Fruit fly (Drosophila melanogaster) whole organism, embryonic: ENCODE measurements around the gene CG43915.

ENCODE experiments used
- Aef1 ChIP-seq: fragments of 200-800 bp; sonication (Bioruptor generic); IDR thresholded peaks from 3 replicates; pipeline ENCODE4 v1.3.6; 2022; ENCODE audit warnings: missing biosample characterization, missing genetic modification characterization
- Bdp1 ChIP-seq: fragments of 200-800 bp; sonication (Bioruptor generic); optimal IDR thresholded peaks from 3 replicates; lab custom pipeline; 2016; ENCODE audit warnings: missing biosample characterization, missing genetic modification characterization
- CG10267 ChIP-seq: fragments of 200-800 bp; sonication (Bioruptor generic); optimal IDR thresholded peaks from 2 replicates; lab custom pipeline; 2018; ENCODE audit warnings: missing biosample characterization, mild to moderate bottlenecking, missing genetic modification characterization, moderate library complexity
- CG10321 ChIP-seq: fragments of 200-800 bp; sonication (Bioruptor generic); IDR thresholded peaks from 2 replicates; pipeline ENCODE4 v1.3.6; 2022; ENCODE audit warnings: missing biosample characterization, missing genetic modification characterization
- CG14014 ChIP-seq: fragments of 200-800 bp; sonication (Bioruptor generic); IDR thresholded peaks from 2 replicates; pipeline ENCODE4 v1.3.6; 2022; ENCODE audit warnings: missing biosample characterization, missing genetic modification characterization
- CG14441 ChIP-seq: fragments of 200-800 bp; sonication (Bioruptor generic); IDR thresholded peaks from 2 replicates; pipeline ENCODE4 v1.3.6; 2022; ENCODE audit warnings: missing biosample characterization, missing genetic modification characterization
- CG14710 ChIP-seq: fragments of 200-800 bp; sonication (Bioruptor generic); optimal IDR thresholded peaks from 3 replicates; lab custom pipeline; 2019; ENCODE audit warnings: missing biosample characterization, mild to moderate bottlenecking, missing genetic modification characterization, moderate library complexity
- CG15479 ChIP-seq: fragments of 200-800 bp; sonication (Bioruptor generic); optimal IDR thresholded peaks from 3 replicates; lab custom pipeline; 2019; ENCODE audit warnings: missing biosample characterization, mild to moderate bottlenecking, missing genetic modification characterization, moderate library complexity
- CG30020 ChIP-seq: fragments of 200-800 bp; optimal IDR thresholded peaks from 2 replicates; lab custom pipeline; 2019; ENCODE audit warnings: missing biosample characterization, mild to moderate bottlenecking, missing genetic modification characterization, moderate library complexity
- CG31441 ChIP-seq: fragments of 200-800 bp; sonication (Bioruptor generic); IDR thresholded peaks from 2 replicates; pipeline ENCODE4 v1.3.6; 2022; ENCODE audit warnings: missing biosample characterization, missing genetic modification characterization
- CG33213 ChIP-seq: fragments of 200-800 bp; sonication (Bioruptor generic); optimal IDR thresholded peaks from 3 replicates; lab custom pipeline; 2016; ENCODE audit warnings: missing biosample characterization, missing genetic modification characterization
- CG3407 ChIP-seq: fragments of 200-800 bp; sonication (Bioruptor generic); optimal IDR thresholded peaks from 2 replicates; lab custom pipeline; 2018; ENCODE audit warnings: missing biosample characterization, mild to moderate bottlenecking, missing genetic modification characterization
- CG3847 ChIP-seq: fragments of 200-800 bp; sonication (Bioruptor generic); IDR thresholded peaks from 2 replicates; pipeline ENCODE4 v1.3.6; 2022; ENCODE audit warnings: missing biosample characterization, missing genetic modification characterization
- CG3995 ChIP-seq: fragments of 200-800 bp; sonication (Bioruptor generic); optimal IDR thresholded peaks from 3 replicates; lab custom pipeline; 2016; ENCODE audit warnings: missing biosample characterization, missing genetic modification characterization
- CG4820 ChIP-seq: fragments of 200-800 bp; sonication (Bioruptor generic); optimal IDR thresholded peaks from 3 replicates; lab custom pipeline; 2016; ENCODE audit warnings: missing biosample characterization, missing genetic modification characterization
- CG7271 ChIP-seq: fragments of 200-800 bp; sonication (Bioruptor generic); optimal IDR thresholded peaks from 2 replicates; lab custom pipeline; 2018; ENCODE audit warnings: missing biosample characterization, mild to moderate bottlenecking, missing genetic modification characterization, moderate library complexity
- CG7357 ChIP-seq: fragments of 200-800 bp; sonication (Bioruptor generic); IDR thresholded peaks from 3 replicates; pipeline ENCODE4 v1.3.6; 2022; ENCODE audit warnings: missing biosample characterization, missing genetic modification characterization
- CG7928 ChIP-seq: fragments of 200-800 bp; sonication (Bioruptor generic); optimal IDR thresholded peaks from 2 replicates; lab custom pipeline; 2017; ENCODE audit warnings: missing biosample characterization, mild to moderate bottlenecking, missing genetic modification characterization
- CG9727 ChIP-seq: fragments of 200-800 bp; sonication (Bioruptor generic); optimal IDR thresholded peaks from 3 replicates; lab custom pipeline; 2017; ENCODE audit warnings: missing biosample characterization, mild to moderate bottlenecking, missing genetic modification characterization
- Camta ChIP-seq: fragments of 200-800 bp; sonication (Bioruptor generic); optimal IDR thresholded peaks from 2 replicates; lab custom pipeline; 2016; ENCODE audit warnings: missing biosample characterization, missing genetic modification characterization
- D19B ChIP-seq: fragments of 200-800 bp; sonication (Bioruptor generic); optimal IDR thresholded peaks from 2 replicates; lab custom pipeline; 2017; ENCODE audit warnings: missing biosample characterization, mild to moderate bottlenecking, missing genetic modification characterization
- Dad ChIP-seq: fragments of 200-800 bp; sonication (Bioruptor generic); optimal IDR thresholded peaks from 3 replicates; lab custom pipeline; 2016; ENCODE audit warnings: missing biosample characterization, missing genetic modification characterization
- Dip3 ChIP-seq: fragments of 200-800 bp; sonication (Bioruptor generic); optimal IDR thresholded peaks from 3 replicates; lab custom pipeline; 2016; ENCODE audit warnings: missing biosample characterization, missing genetic modification characterization
- ERR ChIP-seq: fragments of 200-800 bp; sonication (Bioruptor generic); optimal IDR thresholded peaks from 2 replicates; lab custom pipeline; 2016; ENCODE audit warnings: missing biosample characterization, missing genetic modification characterization
- Fer2 ChIP-seq: fragments of 200-800 bp; sonication (Bioruptor generic); optimal IDR thresholded peaks from 2 replicates; lab custom pipeline; 2018; ENCODE audit warnings: missing biosample characterization, mild to moderate bottlenecking, missing genetic modification characterization, moderate library complexity
- Fer3 ChIP-seq: fragments of 200-800 bp; sonication (Bioruptor generic); optimal IDR thresholded peaks from 2 replicates; lab custom pipeline; 2018; ENCODE audit warnings: missing biosample characterization, mild to moderate bottlenecking, missing genetic modification characterization, moderate library complexity
- HHEX ChIP-seq: fragments of 200-800 bp; sonication (Bioruptor generic); optimal IDR thresholded peaks from 3 replicates; lab custom pipeline; 2017; ENCODE audit warnings: missing biosample characterization, mild to moderate bottlenecking, missing genetic modification characterization, missing genetic modification reagents
- Hey ChIP-seq: fragments of 200-800 bp; sonication (Bioruptor generic); optimal IDR thresholded peaks from 3 replicates; lab custom pipeline; 2018; ENCODE audit warnings: missing biosample characterization, mild to moderate bottlenecking, missing genetic modification characterization
- Hmr ChIP-seq: fragments of 200-800 bp; sonication (Bioruptor generic); optimal IDR thresholded peaks from 3 replicates; lab custom pipeline; 2017; ENCODE audit warnings: mild to moderate bottlenecking, missing biosample characterization, missing genetic modification reagents, missing genetic modification characterization
- Hr3 ChIP-seq: fragments of 200-800 bp; sonication (Bioruptor generic); optimal IDR thresholded peaks from 3 replicates; lab custom pipeline; 2016; ENCODE audit warnings: missing biosample characterization, missing genetic modification characterization
- Hr78 ChIP-seq, 2 experiments: fragments of 200-800 bp in 1 of 2; fragments of >200 bp in 1 of 2; sonication (Bioruptor generic) in 1 of 2; optimal IDR thresholded peaks; 2 replicates each; lab custom pipeline; 2017 to 2019; ENCODE audit warnings: missing biosample characterization in 2 of 2, missing genetic modification characterization in 2 of 2, mild to moderate bottlenecking in 1 of 2, moderate library complexity in 1 of 2
- Kr ChIP-seq: fragments of 200-800 bp; sonication (Bioruptor generic); optimal IDR thresholded peaks from 2 replicates; lab custom pipeline; 2017; ENCODE audit warnings: missing biosample characterization, mild to moderate bottlenecking, missing genetic modification characterization
- Lim3 ChIP-seq: fragments of 200-800 bp; sonication (Bioruptor generic); IDR thresholded peaks from 2 replicates; pipeline ENCODE4 v1.3.6; 2022; ENCODE audit warnings: missing biosample characterization, missing genetic modification characterization
- Mrtf ChIP-seq: fragments of 200-800 bp; sonication (Bioruptor generic); IDR thresholded peaks from 3 replicates; pipeline ENCODE4 v1.3.6; 2022; ENCODE audit warnings: missing biosample characterization, missing genetic modification characterization
- NC2β ChIP-seq: fragments of 200-800 bp; sonication (Bioruptor generic); optimal IDR thresholded peaks from 2 replicates; lab custom pipeline; 2016; ENCODE audit warnings: missing biosample characterization, missing genetic modification characterization
- PHDP ChIP-seq: fragments of 200-800 bp; sonication (Bioruptor generic); optimal IDR thresholded peaks from 3 replicates; lab custom pipeline; 2018; ENCODE audit warnings: missing biosample characterization, mild to moderate bottlenecking, missing genetic modification characterization, moderate library complexity
- Poxn ChIP-seq: fragments of 200-800 bp; sonication (Bioruptor generic); IDR thresholded peaks from 2 replicates; pipeline ENCODE4 v1.3.6; 2022; ENCODE audit warnings: missing biosample characterization, missing genetic modification characterization
- bowl ChIP-seq: fragments of 200-800 bp; sonication (Bioruptor generic); IDR thresholded peaks from 2 replicates; pipeline ENCODE4 v1.3.6; 2022; ENCODE audit warnings: missing biosample characterization, missing genetic modification characterization
- chif ChIP-seq, 2 experiments: fragments of 200-800 bp; sonication (Bioruptor generic); optimal IDR thresholded peaks; 3 replicates each; lab custom pipeline; 2016; ENCODE audit warnings: missing biosample characterization in 2 of 2, missing genetic modification characterization in 2 of 2
- cwo ChIP-seq: fragments of 200-800 bp; sonication (Bioruptor generic); optimal IDR thresholded peaks from 3 replicates; lab custom pipeline; 2017; ENCODE audit warnings: missing biosample characterization, missing genetic modification characterization, mild to moderate bottlenecking, moderate library complexity, missing genetic modification reagents
- dmrt11E ChIP-seq: fragments of 200-800 bp; sonication (Bioruptor generic); optimal IDR thresholded peaks from 3 replicates; lab custom pipeline; 2018; ENCODE audit warnings: missing biosample characterization, mild to moderate bottlenecking, missing genetic modification characterization, moderate library complexity
- emc ChIP-seq: fragments of 200-800 bp; sonication (Bioruptor generic); optimal IDR thresholded peaks from 2 replicates; lab custom pipeline; 2016; ENCODE audit warnings: missing biosample characterization, missing genetic modification characterization
- gce ChIP-seq: fragments of 200-800 bp; sonication (Bioruptor generic); IDR thresholded peaks from 3 replicates; pipeline ENCODE4 v1.3.6; 2022; ENCODE audit warnings: missing biosample characterization, missing genetic modification characterization
- gt ChIP-seq: fragments of 200-800 bp; sonication (Bioruptor generic); IDR thresholded peaks from 2 replicates; pipeline ENCODE4 v1.3.6; 2022; ENCODE audit warnings: missing biosample characterization, missing genetic modification characterization
- ind ChIP-seq: fragments of 200-800 bp; sonication (Bioruptor generic); optimal IDR thresholded peaks from 3 replicates; lab custom pipeline; 2016; ENCODE audit warnings: missing biosample characterization, missing genetic modification characterization
- pzg ChIP-seq: fragments of 200-800 bp; sonication (Bioruptor generic); optimal IDR thresholded peaks from 3 replicates; lab custom pipeline; 2018; ENCODE audit warnings: missing biosample characterization, mild to moderate bottlenecking, missing genetic modification characterization, moderate library complexity
- toy ChIP-seq: fragments of 200-800 bp; sonication (Bioruptor generic); IDR thresholded peaks from 2 replicates; pipeline ENCODE4 v1.3.6; 2022; ENCODE audit warnings: missing biosample characterization, missing genetic modification characterization
- trh ChIP-seq: fragments of 200-800 bp; sonication (Bioruptor generic); optimal IDR thresholded peaks from 2 replicates; lab custom pipeline; 2016; ENCODE audit warnings: missing biosample characterization, missing genetic modification characterization
- yki ChIP-seq: fragments of >200 bp; optimal IDR thresholded peaks from 3 replicates; lab custom pipeline; 2018
- zfh1 ChIP-seq: fragments of 200-800 bp; sonication (Bioruptor generic); IDR thresholded peaks from 3 replicates; pipeline ENCODE4 v1.3.6; 2022; ENCODE audit warnings: missing biosample characterization, missing genetic modification characterization

CG43915 gene

DNA sequence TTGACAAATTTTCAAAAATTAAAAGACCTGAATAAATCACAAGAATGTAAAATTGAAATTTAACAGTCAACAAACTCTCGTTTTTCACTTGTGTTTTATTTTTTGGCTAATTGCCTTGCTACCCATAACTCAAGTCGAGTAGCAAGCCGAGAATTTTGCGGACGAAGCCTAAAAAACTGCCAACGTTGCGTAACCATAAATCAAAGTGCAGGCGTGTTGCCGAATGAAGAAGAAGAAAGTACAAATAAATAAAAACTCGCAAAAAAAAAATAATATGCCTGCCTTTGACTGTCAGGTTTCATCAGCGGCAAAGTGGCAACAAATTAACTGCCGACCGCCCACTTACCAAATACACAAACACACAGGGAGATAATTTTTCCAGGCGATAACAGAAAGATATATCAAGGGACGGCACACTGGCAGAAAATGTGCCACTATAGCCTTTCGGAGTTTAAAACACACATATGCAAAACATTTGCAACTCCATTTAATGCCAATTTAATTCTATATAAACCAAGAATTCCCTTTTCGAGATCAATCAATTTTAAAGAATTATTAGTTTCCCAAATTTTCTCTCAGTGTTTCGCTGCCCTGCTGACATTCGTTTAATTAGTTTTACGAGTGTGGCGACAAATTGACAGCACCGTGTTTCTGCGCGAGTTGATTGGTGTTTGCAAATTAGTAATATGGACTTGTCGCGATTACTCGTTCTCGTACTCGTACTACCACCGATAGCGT lies 44.3 kb upstream of the CG43915 start (continued):
- TF ChIP-seq Hr3 (GFP tag; lab: Kevin White, UChicago) (peak; percentile 78), CG3995 (GFP tag; lab: Kevin White, UChicago) (peak; percentile 67), pzg (GFP tag; lab: Kevin White, UChicago) (peak; percentile 16), CG7271 (tag; lab: Kevin White, UChicago) (no peak), CG33213 (peak; percentile 74), CG10267 (tag; lab: Kevin White, UChicago) (peak; percentile 43), CG31441 (GFP tag; lab: Robert Waterston, UW) (peak; percentile 69), bowl (peak; percentile 83), CG7928 (peak; percentile 57), Hmr (GFP tag; lab: Kevin White, UChicago) (peak; percentile 92), CG14014 (GFP tag; lab: Robert Waterston, UW) (peak; percentile 94), CG15479 (peak; percentile 22), CG14441 (GFP tag; lab: Robert Waterston, UW) (peak; percentile 88), Fer2 (tag; lab: Kevin White, UChicago) (peak; percentile 83), Lim3 (GFP tag; lab: Robert Waterston, UW) (peak; percentile 81), NC2β (GFP tag; lab: Kevin White, UChicago) (peak; percentile 74), yki (no peak), emc (GFP tag; lab: Kevin White, UChicago) (peak; percentile 87), gt (peak; percentile 56), CG10321 (GFP tag; lab: Robert Waterston, UW) (peak; percentile 47; the same call in 1 of the 2 replicates), Fer3 (tag; lab: Kevin White, UChicago) (peak; percentile 92), ind (peak; percentile 87), Kr (no peak), Bdp1 (GFP tag; lab: Kevin White, UChicago) (peak; percentile 79), CG4820 (GFP tag; lab: Kevin White, UChicago) (peak; percentile 72), CG14710 (no peak), zfh1 (peak; percentile 71; the same call in 2 of the 3 replicates), CG30020 (tag; lab: Kevin White, UChicago) (no peak), Mrtf (GFP tag; lab: Robert Waterston, UW) (peak; percentile 78), Dad (GFP tag; lab: Kevin White, UChicago) (peak; percentile 72), CG9727 (GFP tag; lab: Kevin White, UChicago) (peak; percentile 88), chif (GFP tag; optimal IDR thresholded peaks at IDR 0.05; lab: Kevin White, UChicago) (peak; percentile 79 to 82), trh (GFP tag; lab: Kevin White, UChicago) (peak; percentile 45), Dip3 (GFP tag; lab: Kevin White, UChicago) (peak; percentile 89), CG3407 (peak; percentile 32), Camta (GFP tag; lab: Kevin White, UChicago) (peak; percentile 68), CG7357 (GFP tag; lab: Robert Waterston, UW) (peak; percentile 66), HHEX (peak; percentile 87), dmrt11E (tag; lab: Kevin White, UChicago) (no peak), D19B (GFP tag; lab: Kevin White, UChicago) (peak; percentile 75), Hr78 (GFP tag; optimal IDR thresholded peaks at IDR 0.05; lab: Kevin White, UChicago) (no peak), Poxn (GFP tag; lab: Robert Waterston, UW) (peak; percentile 87), PHDP (tag; lab: Kevin White, UChicago) (peak; percentile 92), cwo (GFP tag; lab: Kevin White, UChicago) (peak; percentile 89), Aef1 (GFP tag; lab: Robert Waterston, UW) (peak; percentile 87), gce (GFP tag; lab: Robert Waterston, UW) (peak; percentile 47; the same call in 1 of the 3 replicates), toy (GFP tag; lab: Robert Waterston, UW) (peak; percentile 78), ERR (peak; percentile 84), CG3847 (GFP tag; lab: Robert Waterston, UW) (peak; percentile 91), Hey (peak; percentile 78)
